Fruit fly (Drosophila melanogaster) whole organism, embryonic: ENCODE results near the gene Cby.
A peak's percentile ranks its signal among the peaks of the same experiment; 100 is the strongest.

Experiments
- Abd-B ChIP-seq: fragments of 200-800 bp; sonication (Bioruptor generic); optimal IDR thresholded peaks from 2 replicates; lab custom pipeline; 2018; ENCODE audit warnings: missing biosample characterization, mild to moderate bottlenecking, missing genetic modification characterization, moderate library complexity
- Atf6 ChIP-seq: fragments of 200-800 bp; sonication (Bioruptor generic); IDR thresholded peaks from 2 replicates; pipeline ENCODE4 v1.3.6; 2022; ENCODE audit warnings: missing biosample characterization, missing genetic modification characterization
- B-H1 ChIP-seq: fragments of 200-800 bp; sonication (Bioruptor generic); IDR thresholded peaks from 3 replicates; pipeline ENCODE4 v1.3.6; 2022; ENCODE audit warnings: missing biosample characterization, missing genetic modification characterization
- CG10543 ChIP-seq: fragments of 200-800 bp; sonication (Bioruptor generic); optimal IDR thresholded peaks from 3 replicates; lab custom pipeline; 2017; ENCODE audit warnings: missing biosample characterization, mild to moderate bottlenecking, missing genetic modification characterization, moderate library complexity
- CG10979 ChIP-seq: fragments of 200-800 bp; sonication (Bioruptor generic); optimal IDR thresholded peaks from 2 replicates; lab custom pipeline; 2018; ENCODE audit warnings: missing biosample characterization, mild to moderate bottlenecking, missing genetic modification characterization, moderate library complexity
- CG14860 ChIP-seq: fragments of 200-800 bp; sonication (Bioruptor generic); IDR thresholded peaks from 3 replicates; pipeline ENCODE4 v1.3.6; 2022; ENCODE audit warnings: missing biosample characterization, missing genetic modification characterization; ENCODE audit not compliant: partially characterized antibody
- CG15479 ChIP-seq: fragments of 200-800 bp; sonication (Bioruptor generic); optimal IDR thresholded peaks from 3 replicates; lab custom pipeline; 2019; ENCODE audit warnings: missing biosample characterization, mild to moderate bottlenecking, missing genetic modification characterization, moderate library complexity
- CG1832 ChIP-seq: fragments of 200-800 bp; sonication (Bioruptor generic); optimal IDR thresholded peaks from 2 replicates; lab custom pipeline; 2017; ENCODE audit warnings: missing biosample characterization, mild to moderate bottlenecking, missing genetic modification characterization, inconsistent platforms
- CG2120 ChIP-seq: fragments of 200-800 bp; sonication (Bioruptor generic); optimal IDR thresholded peaks from 3 replicates; lab custom pipeline; 2016; ENCODE audit warnings: missing biosample characterization, missing genetic modification characterization
- CG3065 ChIP-seq: fragments of 200-800 bp; sonication (Bioruptor generic); optimal IDR thresholded peaks from 2 replicates; lab custom pipeline; 2016; ENCODE audit warnings: missing biosample characterization, missing genetic modification characterization
- CG32767 ChIP-seq: fragments of 200-800 bp; sonication (Bioruptor generic); IDR thresholded peaks from 2 replicates; pipeline ENCODE4 v1.3.6; 2022; ENCODE audit warnings: missing biosample characterization, missing genetic modification characterization
- CG33213 ChIP-seq: fragments of 200-800 bp; sonication (Bioruptor generic); optimal IDR thresholded peaks from 3 replicates; lab custom pipeline; 2016; ENCODE audit warnings: missing biosample characterization, missing genetic modification characterization
- CG8281 ChIP-seq: fragments of 200-800 bp; sonication (Bioruptor generic); optimal IDR thresholded peaks from 2 replicates; lab custom pipeline; 2018; ENCODE audit warnings: missing biosample characterization, mild to moderate bottlenecking, missing genetic modification characterization, moderate library complexity
- CG8290 ChIP-seq, 3 experiments: fragments of 200-800 bp; sonication (Bioruptor generic); optimal IDR thresholded peaks; 2 replicates each; lab custom pipeline; 2016 to 2019; ENCODE audit warnings: missing biosample characterization in 3 of 3, missing genetic modification characterization in 3 of 3, mild to moderate bottlenecking in 2 of 3, moderate library complexity in 1 of 3
- CG8478 ChIP-seq: fragments of >200 bp; optimal IDR thresholded peaks from 2 replicates; lab custom pipeline; 2018
- CTCF ChIP-seq: fragments of 200-800 bp; sonication (Bioruptor generic); optimal IDR thresholded peaks from 2 replicates; lab custom pipeline; 2017; ENCODE audit warnings: missing biosample characterization, mild to moderate bottlenecking, missing genetic modification characterization, moderate library complexity
- CrebB ChIP-seq: fragments of 200-800 bp; sonication (Bioruptor generic); optimal IDR thresholded peaks from 3 replicates; lab custom pipeline; 2018; ENCODE audit warnings: missing biosample characterization, mild to moderate bottlenecking, missing genetic modification characterization
- Deaf1 ChIP-seq: fragments of 200-800 bp; optimal IDR thresholded peaks from 3 replicates; lab custom pipeline; 2019; ENCODE audit warnings: missing biosample characterization, mild to moderate bottlenecking, missing genetic modification characterization, moderate library complexity
- Dip2 ChIP-seq: fragments of 200-800 bp; sonication (Bioruptor generic); IDR thresholded peaks from 2 replicates; pipeline ENCODE4 v1.3.6; 2022; ENCODE audit warnings: missing biosample characterization, missing genetic modification characterization
- Dll ChIP-seq: fragments of 200-800 bp; sonication (Bioruptor generic); IDR thresholded peaks from 4 replicates; pipeline ENCODE4 v1.3.6; 2022; ENCODE audit warnings: missing biosample characterization, missing genetic modification characterization; ENCODE audit not compliant: partially characterized antibody
- Doc3 ChIP-seq: fragments of 200-800 bp; sonication (Bioruptor generic); IDR thresholded peaks from 3 replicates; pipeline ENCODE4 v1.3.6; 2022; ENCODE audit warnings: missing biosample characterization, missing genetic modification characterization; ENCODE audit not compliant: partially characterized antibody
- MBD-R2 ChIP-seq: fragments of 200-800 bp; sonication (Bioruptor generic); IDR thresholded peaks from 2 replicates; pipeline ENCODE4 v1.3.6; 2022; ENCODE audit warnings: missing biosample characterization, missing genetic modification characterization
- Max ChIP-seq: fragments of 200-800 bp; sonication (Bioruptor generic); optimal IDR thresholded peaks from 2 replicates; lab custom pipeline; 2016; ENCODE audit warnings: missing biosample characterization, mild to moderate bottlenecking, missing genetic modification characterization
- Opbp ChIP-seq: fragments of 200-800 bp; sonication (Bioruptor generic); IDR thresholded peaks from 3 replicates; pipeline ENCODE4 v1.3.6; 2022; ENCODE audit warnings: missing biosample characterization, missing genetic modification characterization; ENCODE audit not compliant: partially characterized antibody
- Stat92E ChIP-seq, 3 experiments: fragments of >200 bp in 2 of 3; fragments of 200-800 bp in 1 of 3; sonication (Bioruptor generic) in 1 of 3; optimal IDR thresholded peaks; 2 replicates each; lab custom pipeline; 2017 to 2019; ENCODE audit warnings: missing biosample characterization in 3 of 3, missing genetic modification characterization in 3 of 3, mild to moderate bottlenecking in 1 of 3, moderate library complexity in 1 of 3
- Trl ChIP-seq, 3 experiments: fragments of >200 bp in 2 of 3; fragments of 200-800 bp in 1 of 3; sonication (Bioruptor generic) in 1 of 3; optimal IDR thresholded peaks; 2 replicates in 1 of 3; 3 replicates in 2 of 3; lab custom pipeline; 2016 to 2017; ENCODE audit warnings: missing biosample characterization in 1 of 3, missing genetic modification characterization in 1 of 3
- YL-1 ChIP-seq: fragments of 200-800 bp; sonication (Bioruptor generic); optimal IDR thresholded peaks from 3 replicates; lab custom pipeline; 2017; ENCODE audit warnings: missing biosample characterization, mild to moderate bottlenecking, missing genetic modification characterization
- cg ChIP-seq: fragments of 200-800 bp; sonication (Bioruptor generic); optimal IDR thresholded peaks from 3 replicates; lab custom pipeline; 2019; ENCODE audit warnings: missing biosample characterization, mild to moderate bottlenecking, missing genetic modification characterization, moderate library complexity
- chn ChIP-seq: fragments of 200-800 bp; sonication (Bioruptor generic); optimal IDR thresholded peaks from 2 replicates; lab custom pipeline; 2016; ENCODE audit warnings: missing biosample characterization, missing genetic modification characterization
- ewg ChIP-seq: fragments of 200-800 bp; sonication (Bioruptor generic); optimal IDR thresholded peaks from 3 replicates; lab custom pipeline; 2017; ENCODE audit warnings: mild to moderate bottlenecking, missing biosample characterization, missing genetic modification reagents, missing genetic modification characterization
- fd3F ChIP-seq: fragments of 200-800 bp; sonication (Bioruptor generic); optimal IDR thresholded peaks from 2 replicates; lab custom pipeline; 2018; ENCODE audit warnings: missing biosample characterization, mild to moderate bottlenecking, missing genetic modification characterization, moderate library complexity
- inv ChIP-seq: fragments of 200-800 bp; sonication (Bioruptor generic); IDR thresholded peaks from 2 replicates; pipeline ENCODE4 v1.3.6; 2022; ENCODE audit warnings: missing biosample characterization, missing genetic modification characterization; ENCODE audit not compliant: partially characterized antibody
- lov ChIP-seq, 2 experiments: fragments of 200-800 bp in 1 of 2; fragments of >200 bp in 1 of 2; sonication (Bioruptor generic) in 1 of 2; IDR thresholded peaks in 1 of 2; optimal IDR thresholded peaks in 1 of 2; 2 replicates in 1 of 2; 3 replicates in 1 of 2; pipeline versions ENCODE4 v1.3.6 to Lab custom; 2017 to 2022; ENCODE audit warnings: missing biosample characterization in 1 of 2, missing genetic modification characterization in 1 of 2
- mirr ChIP-seq: fragments of 200-800 bp; sonication (Bioruptor generic); optimal IDR thresholded peaks from 3 replicates; lab custom pipeline; 2018; ENCODE audit warnings: missing biosample characterization, mild to moderate bottlenecking, missing genetic modification characterization
- nau ChIP-seq: fragments of 200-800 bp; sonication (Bioruptor generic); optimal IDR thresholded peaks from 3 replicates; lab custom pipeline; 2017; ENCODE audit warnings: missing biosample characterization, mild to moderate bottlenecking, missing genetic modification characterization, missing genetic modification reagents
- nom ChIP-seq: fragments of 200-800 bp; sonication (Bioruptor generic); optimal IDR thresholded peaks from 2 replicates; lab custom pipeline; 2017; ENCODE audit warnings: missing biosample characterization, missing genetic modification characterization, mild to moderate bottlenecking, moderate library complexity, missing genetic modification reagents
- p53 ChIP-seq: fragments of 200-800 bp; sonication (Bioruptor generic); optimal IDR thresholded peaks from 2 replicates; lab custom pipeline; 2016; ENCODE audit warnings: missing biosample characterization, missing genetic modification characterization
- pfk ChIP-seq: fragments of 200-800 bp; sonication (Bioruptor generic); optimal IDR thresholded peaks from 2 replicates; lab custom pipeline; 2018; ENCODE audit warnings: missing biosample characterization, mild to moderate bottlenecking, missing genetic modification characterization, moderate library complexity
- sens-2 ChIP-seq: fragments of 200-800 bp; sonication (Bioruptor generic); IDR thresholded peaks from 2 replicates; pipeline ENCODE4 v1.3.6; 2022; ENCODE audit warnings: missing biosample characterization, missing genetic modification characterization
- slbo ChIP-seq: fragments of 200-800 bp; sonication (Bioruptor generic); IDR thresholded peaks from 2 replicates; pipeline ENCODE4 v1.3.6; 2022; ENCODE audit warnings: missing biosample characterization, missing genetic modification characterization
- sr ChIP-seq: fragments of 200-800 bp; sonication (Bioruptor generic); IDR thresholded peaks from 3 replicates; pipeline ENCODE4 v1.3.6; 2022; ENCODE audit warnings: missing biosample characterization, missing genetic modification characterization
- sug ChIP-seq: fragments of 200-800 bp; optimal IDR thresholded peaks from 2 replicates; lab custom pipeline; 2019; ENCODE audit warnings: missing biosample characterization, mild to moderate bottlenecking, missing genetic modification characterization, moderate library complexity
- toy ChIP-seq: fragments of 200-800 bp; sonication (Bioruptor generic); IDR thresholded peaks from 2 replicates; pipeline ENCODE4 v1.3.6; 2022; ENCODE audit warnings: missing biosample characterization, missing genetic modification characterization
- trh ChIP-seq: fragments of 200-800 bp; sonication (Bioruptor generic); optimal IDR thresholded peaks from 2 replicates; lab custom pipeline; 2016; ENCODE audit warnings: missing biosample characterization, missing genetic modification characterization
- wor ChIP-seq: fragments of 200-800 bp; sonication (Bioruptor generic); IDR thresholded peaks from 2 replicates; pipeline ENCODE4 v1.3.6; 2022; ENCODE audit warnings: missing biosample characterization, missing genetic modification characterization

Gene Cby

dm6 chr3R:21867819-21868218, at the start of gene Cby, which contains the start of gene CG6569:
TSS of gene Cby (plus strand) at chr3R:21868003.
TSS of gene CG6569 (minus strand) at chr3R:21867919.
- TF ChIP-seq Abd-B (GFP tag; lab: Kevin White, UChicago) (no peak), wor (GFP tag; lab: Robert Waterston, UW) (no peak), trh (no peak), Doc3 (GFP tag; lab: Robert Waterston, UW) (no peak), CG33213 (GFP tag; lab: Kevin White, UChicago) (no peak), CG8281 (no peak), Stat92E (GFP tag; optimal IDR thresholded peaks at IDR 0.05; lab: Kevin White, UChicago) (no peak), CG2120 (GFP tag; lab: Kevin White, UChicago) (no peak), sug (tag; lab: Kevin White, UChicago) (no peak), chn (GFP tag; lab: Kevin White, UChicago) (no peak)

dm6 chr3R:21821684-21822561, 45.9 kb upstream of the Cby start:
- TF ChIP-seq Deaf1 = peak; percentile 70
- no peak for TF ChIP-seq B-H1
- no peak for TF ChIP-seq CG15479 (GFP tag; lab: Kevin White, UChicago)
- TF ChIP-seq CG8290 (GFP tag; optimal IDR thresholded peaks at IDR 0.05; lab: Kevin White, UChicago) = no peak
- peak in 1 of 2 experiments; percentile 26 for TF ChIP-seq CG8290 (tag; optimal IDR thresholded peaks at IDR 0.05; lab: Kevin White, UChicago)
- TF ChIP-seq Max (GFP tag; lab: Kevin White, UChicago) = no peak
- peak; percentile 11 for TF ChIP-seq nau (GFP tag; lab: Kevin White, UChicago)
- TF ChIP-seq nom = peak; percentile 39
- 0 out of 2 replicates have a peak, but pooled peaks have one; percentile 2 for TF ChIP-seq slbo
- peak; percentile 89 for TF ChIP-seq Dip2 (GFP tag; lab: Robert Waterston, UW)
- TF ChIP-seq cg = peak; percentile 88
- no peak for TF ChIP-seq pfk (GFP tag; lab: Kevin White, UChicago)
- TF ChIP-seq CG1832 (GFP tag; lab: Kevin White, UChicago) = peak; percentile 38
- peak; percentile 39 to 49 for TF ChIP-seq Trl (optimal IDR thresholded peaks at IDR 0.05; lab: Kevin White, UChicago)
- TF ChIP-seq Trl (GFP tag; optimal IDR thresholded peaks at IDR 0.05; lab: Kevin White, UChicago) = no peak
- 0 out of 2 replicates have a peak, but pooled peaks have one; percentile 20 for TF ChIP-seq Atf6
- TF ChIP-seq Dll = 0 out of 4 replicates have a peak, but pooled peaks have one; percentile 33
- peak; percentile 15 for TF ChIP-seq mirr (GFP tag; lab: Kevin White, UChicago)
- TF ChIP-seq sens-2 (GFP tag; lab: Robert Waterston, UW) = 0 out of 2 replicates have a peak, but pooled peaks have one; percentile 28
- TF ChIP-seq CG3065 = peak; percentile 95
- TF ChIP-seq CG14860 (GFP tag; lab: Robert Waterston, UW) = 0 out of 3 replicates have a peak, but pooled peaks have one; percentile 7
- TF ChIP-seq Opbp (GFP tag; lab: Robert Waterston, UW) = 0 out of 3 replicates have a peak, but pooled peaks have one; percentile 9
- TF ChIP-seq inv (GFP tag; lab: Robert Waterston, UW) = no peak
- TF ChIP-seq fd3F (GFP tag; lab: Kevin White, UChicago) = no peak
- TF ChIP-seq MBD-R2 = 0 out of 2 replicates have a peak, but pooled peaks have one; percentile 57
- TF ChIP-seq CG32767 (GFP tag; lab: Robert Waterston, UW) = peak; percentile 46; the same call in 1 of the 2 replicates
- peak; percentile 92 for TF ChIP-seq CTCF
- no peak for TF ChIP-seq lov (optimal IDR thresholded peaks at IDR 0.05; lab: Kevin White, UChicago)
- no peak for TF ChIP-seq lov (GFP tag; IDR thresholded peaks at IDR 0.05; lab: Robert Waterston, UW)
- TF ChIP-seq CrebB = no peak
- TF ChIP-seq toy (GFP tag; lab: Robert Waterston, UW) = 0 out of 2 replicates have a peak, but pooled peaks have one; percentile 27
- peak; percentile 92 for TF ChIP-seq ewg (GFP tag; lab: Kevin White, UChicago)
- TF ChIP-seq CG10979 (tag; lab: Kevin White, UChicago) = peak; percentile 37
- TF ChIP-seq sr (GFP tag; lab: Robert Waterston, UW) = peak; percentile 32; the same call in 1 of the 3 replicates
- no peak for TF ChIP-seq CG10543 (GFP tag; lab: Kevin White, UChicago)
- peak; percentile 35 for TF ChIP-seq YL-1
- no peak for TF ChIP-seq p53
- peak; percentile 44 for TF ChIP-seq CG8478
